Fruit fly (Drosophila melanogaster): Measurements from ENCODE around the gene CG10477.

DNA sequence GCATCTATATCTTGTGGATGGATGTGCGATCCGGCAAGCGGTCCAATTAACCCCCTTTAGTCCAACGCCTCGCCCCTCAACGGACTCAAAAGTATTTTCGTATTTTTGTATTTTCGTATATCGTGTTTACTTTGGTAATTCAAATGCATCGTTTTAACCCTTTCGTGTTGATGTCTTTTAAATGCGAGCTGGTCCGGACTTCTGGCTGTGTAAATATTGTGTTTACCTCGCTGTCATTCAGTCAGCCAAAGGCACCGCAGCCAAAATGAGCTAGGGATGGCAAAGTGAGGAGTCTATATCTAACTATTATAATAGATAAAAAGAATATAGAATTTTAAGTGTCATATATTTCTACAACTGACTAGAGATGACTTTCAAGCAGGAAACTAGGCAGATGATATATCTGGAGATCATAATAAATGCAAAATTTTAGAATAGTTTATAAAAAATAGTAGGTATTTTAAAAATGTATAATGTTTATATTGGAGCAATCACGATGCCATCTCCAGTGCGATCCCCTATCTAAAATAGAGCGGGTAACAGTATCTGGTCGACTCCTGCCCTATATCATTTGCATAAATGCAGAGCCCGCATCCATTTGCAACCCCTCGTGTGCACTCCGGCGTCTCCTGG, 50.7 kb downstream of the CG10477 start:
- TF ChIP-seq OdsH (GFP tag; optimal IDR thresholded peaks at IDR 0.05) (no peak), CG15336 (GFP tag; IDR thresholded peaks at IDR 0.05) (no peak), dsx (GFP tag; optimal IDR thresholded peaks at IDR 0.05; ENCODE audit: poor library complexity, severe bottlenecking) (no peak), esn (GFP tag; optimal IDR thresholded peaks at IDR 0.05) (no peak), CG1621 (tag; optimal IDR thresholded peaks at IDR 0.05) (no peak), Ets96B (tag; optimal IDR thresholded peaks at IDR 0.05) (no peak), Sox15 (GFP tag; optimal IDR thresholded peaks at IDR 0.05) (no peak), CG8119 (GFP tag; IDR thresholded peaks at IDR 0.05) (no peak)
